Fruit fly (Drosophila melanogaster) whole organism, adult: ENCODE data around the gene NimB2.

ENCODE experiments used
- CG12768 ChIP-seq: fragments of 200-800 bp; sonication (Bioruptor generic); optimal IDR thresholded peaks from 2 replicates; lab custom pipeline; 2017; ENCODE audit warnings: missing biosample characterization, missing genetic modification characterization, mild to moderate bottlenecking, moderate library complexity, missing genetic modification reagents
- CG14711 ChIP-seq: fragments of 200-800 bp; sonication (Bioruptor generic); optimal IDR thresholded peaks from 2 replicates; lab custom pipeline; 2018; ENCODE audit warnings: missing biosample characterization, mild to moderate bottlenecking, missing genetic modification characterization, moderate library complexity
- CG33017 ChIP-seq: fragments of 200-800 bp; sonication (Bioruptor generic); optimal IDR thresholded peaks from 2 replicates; lab custom pipeline; 2018; ENCODE audit warnings: missing biosample characterization, mild to moderate bottlenecking, missing genetic modification characterization, moderate library complexity
- CG5204 ChIP-seq: fragments of 200-800 bp; sonication (Bioruptor generic); optimal IDR thresholded peaks from 2 replicates; lab custom pipeline; 2016; ENCODE audit warnings: missing biosample characterization, missing genetic modification characterization
- CG7045 ChIP-seq: fragments of 200-800 bp; sonication (Bioruptor generic); optimal IDR thresholded peaks from 2 replicates; lab custom pipeline; 2017; ENCODE audit warnings: missing biosample characterization, mild to moderate bottlenecking, missing genetic modification characterization
- CG7101 ChIP-seq: fragments of 200-800 bp; sonication (Bioruptor generic); optimal IDR thresholded peaks from 2 replicates; lab custom pipeline; 2018; ENCODE audit warnings: missing biosample characterization, mild to moderate bottlenecking, missing genetic modification characterization, moderate library complexity
- Crg-1 ChIP-seq: fragments of 200-800 bp; sonication (Bioruptor generic); optimal IDR thresholded peaks from 2 replicates; lab custom pipeline; 2016; ENCODE audit warnings: missing biosample characterization, missing genetic modification characterization
- bab1 ChIP-seq: fragments of 200-800 bp; sonication (Bioruptor generic); optimal IDR thresholded peaks from 3 replicates; lab custom pipeline; 2019; ENCODE audit warnings: missing biosample characterization, mild to moderate bottlenecking, missing genetic modification characterization, moderate library complexity
- cic ChIP-seq: fragments of 200-800 bp; sonication (Bioruptor generic); optimal IDR thresholded peaks from 2 replicates; lab custom pipeline; 2017; ENCODE audit warnings: missing biosample characterization, mild to moderate bottlenecking, missing genetic modification characterization, moderate library complexity
- cnc ChIP-seq, 2 experiments: fragments of >200 bp; optimal IDR thresholded peaks; 2 replicates each; lab custom pipeline; 2017
- kay ChIP-seq: fragments of 200-800 bp; sonication (Bioruptor generic); peaks from one replicate; lab custom pipeline; 2016; ENCODE audit warnings: missing biosample characterization, missing genetic modification characterization, borderline replicate concordance
- ovo ChIP-seq: fragments of 200-800 bp; sonication (Bioruptor generic); optimal IDR thresholded peaks from 2 replicates; lab custom pipeline; 2016; ENCODE audit warnings: missing biosample characterization, missing genetic modification characterization
- pad ChIP-seq: fragments of 200-800 bp; sonication (Bioruptor generic); optimal IDR thresholded peaks from 3 replicates; lab custom pipeline; 2017; ENCODE audit warnings: missing biosample characterization, missing genetic modification characterization, mild to moderate bottlenecking, moderate library complexity, missing genetic modification reagents
- tj ChIP-seq: fragments of 200-800 bp; sonication (Bioruptor generic); optimal IDR thresholded peaks from 3 replicates; lab custom pipeline; 2017; ENCODE audit warnings: missing biosample characterization, mild to moderate bottlenecking, missing genetic modification characterization, moderate library complexity

- TF ChIP-seq cnc (optimal IDR thresholded peaks at IDR 0.05; lab: Kevin White, UChicago) (no peak), pad (no peak), CG14711 (no peak), CG12768 (GFP tag; lab: Kevin White, UChicago) (no peak), CG7101 (no peak), CG5204 (GFP tag; lab: Kevin White, UChicago) (no peak), cic (GFP tag; lab: Kevin White, UChicago) (no peak), CG33017 (tag; lab: Kevin White, UChicago) (no peak), ovo (GFP tag; lab: Kevin White, UChicago) (no peak), Crg-1 (GFP tag; lab: Kevin White, UChicago) (no peak), tj (no peak), CG7045 (GFP tag; lab: Kevin White, UChicago) (no peak), bab1 (GFP tag; lab: Kevin White, UChicago) (no peak), kay (no peak)
Observed at dm6 chr2L:13928461-13928860, 38.4 kb downstream of the NimB2 start.
